Worm (Caenorhabditis elegans): ENCODE data around the gene C26H9A.4.
"Not testable (repeated sequence)": the region's sequence is repeated elsewhere in the genome, so short reads cannot be mapped to it uniquely, and the experiment has no call there.

C26H9A.4 gene

ce11 chrIV:12653094-12653493, at the start of gene C26H9A.4, which contains the start of gene wdfy-3:
Gene C26H9A.4 (plus strand): TSS chrIV:12653410.
Gene wdfy-3 (plus strand): TSS chrIV:12653401.
- no peak for TF ChIP-seq unc-62 (GFP tag; optimal IDR thresholded peaks at IDR 0.05)

- no peak for TF ChIP-seq unc-62 (GFP tag; optimal IDR thresholded peaks at IDR 0.05)
Measured at ce11 chrIV:12605401-12605800, 47.8 kb upstream of the C26H9A.4 start, which contains the start of gene Y55D9A.2. Gene Y55D9A.2 (minus strand): TSS chrIV:12605431.

- no peak for TF ChIP-seq unc-62 (GFP tag; optimal IDR thresholded peaks at IDR 0.05)
Measured at ce11 chrIV:12614624-12615023, 38.6 kb upstream of the C26H9A.4 start, which contains the start of gene efa-6. Gene efa-6 (minus strand): TSS chrIV:12614724.

- no peak for TF ChIP-seq unc-62 (GFP tag; optimal IDR thresholded peaks at IDR 0.05)
Measured at ce11 chrIV:12615122-12615745, 38.0 kb upstream of the C26H9A.4 start.

DNA sequence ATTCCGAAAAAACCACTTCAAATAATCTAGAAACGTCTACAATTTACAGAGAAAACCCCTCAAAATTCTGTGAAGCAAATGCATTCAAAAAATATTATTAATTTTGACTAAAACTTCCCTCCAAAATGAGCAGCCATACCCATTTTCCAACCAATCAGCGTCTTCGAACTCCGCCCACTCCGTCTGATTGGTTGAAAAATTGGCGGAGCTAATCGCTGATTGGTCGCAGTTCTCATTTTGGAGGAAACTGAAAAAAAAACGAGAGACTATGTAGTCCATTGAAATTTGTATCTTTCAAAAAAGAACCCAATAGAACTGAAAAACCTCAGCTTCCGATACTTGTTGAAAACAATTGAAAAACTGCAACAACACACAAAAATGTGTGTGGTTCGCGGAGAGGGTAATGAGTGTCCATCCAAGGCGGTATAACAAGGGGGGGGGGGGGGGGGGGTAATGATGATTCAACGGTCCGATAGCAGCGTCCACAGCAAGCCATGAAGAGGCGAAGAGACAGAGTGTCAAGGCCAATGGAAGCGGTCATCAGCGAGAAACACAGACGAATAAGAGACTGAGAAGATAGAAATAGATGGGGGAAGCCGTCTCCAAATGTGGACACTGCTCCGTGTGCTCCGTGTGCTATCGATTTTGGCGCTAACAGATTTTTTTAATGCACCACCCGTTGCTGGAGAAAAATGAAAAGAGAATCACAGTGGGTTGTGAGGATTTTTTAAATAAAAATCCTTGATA, 36.1 kb upstream of the C26H9A.4 start:
- no peak for TF ChIP-seq unc-62 (GFP tag; optimal IDR thresholded peaks at IDR 0.05)

DNA sequence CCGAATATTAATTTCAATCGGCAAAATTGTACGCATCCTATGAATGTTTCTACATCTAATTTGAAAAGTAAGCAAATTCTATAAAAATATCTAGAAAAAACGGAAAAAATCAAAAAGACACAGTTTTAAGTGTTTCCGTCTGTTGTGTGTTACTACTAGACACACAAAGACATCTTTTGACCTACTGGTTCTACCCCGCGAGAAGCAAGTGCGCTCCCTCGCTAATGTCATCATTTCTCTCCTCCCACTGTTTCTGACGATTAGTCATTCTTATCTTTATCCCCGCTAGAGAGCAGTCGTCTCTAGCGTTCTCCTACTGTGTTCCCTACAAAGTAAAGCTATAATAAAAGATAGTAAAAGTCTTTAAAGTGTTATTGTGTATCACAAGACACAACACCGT, 35.3 kb upstream of the C26H9A.4 start:
- no peak for TF ChIP-seq unc-62 (GFP tag; optimal IDR thresholded peaks at IDR 0.05)

ce11 chrIV:12618877-12619276, 34.3 kb upstream of the C26H9A.4 start:
- TF ChIP-seq unc-62 (GFP tag; optimal IDR thresholded peaks at IDR 0.05) = no peak

ce11 chrIV:12620921-12621320, 32.3 kb upstream of the C26H9A.4 start:
- TF ChIP-seq unc-62 (GFP tag; optimal IDR thresholded peaks at IDR 0.05) = no peak

DNA sequence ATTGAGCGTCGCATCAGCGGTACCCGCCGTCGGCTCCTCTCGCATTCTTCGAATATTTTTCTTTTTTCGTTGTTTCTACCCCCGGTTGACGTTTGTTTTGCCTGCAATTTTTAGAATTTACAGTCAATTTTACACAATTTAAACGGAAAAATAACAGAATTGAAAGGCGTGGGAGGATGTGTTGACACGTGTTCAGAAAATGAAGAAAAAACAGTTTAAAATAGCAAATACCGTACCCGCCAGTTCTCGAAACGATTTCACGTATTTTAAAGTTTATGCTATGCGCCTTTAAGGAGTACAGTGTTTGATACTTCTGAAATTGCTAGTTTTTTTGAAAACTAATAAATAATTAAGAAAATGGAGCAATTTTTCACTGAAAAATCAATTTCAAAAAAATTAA, 22.3 kb upstream of the C26H9A.4 start, which contains the start of gene ark-1:
Gene ark-1, minus strand, starts transcription at position 101 of the 400 bp plus-strand sequence.
- TF ChIP-seq unc-62 (GFP tag; optimal IDR thresholded peaks at IDR 0.05) = no peak

DNA sequence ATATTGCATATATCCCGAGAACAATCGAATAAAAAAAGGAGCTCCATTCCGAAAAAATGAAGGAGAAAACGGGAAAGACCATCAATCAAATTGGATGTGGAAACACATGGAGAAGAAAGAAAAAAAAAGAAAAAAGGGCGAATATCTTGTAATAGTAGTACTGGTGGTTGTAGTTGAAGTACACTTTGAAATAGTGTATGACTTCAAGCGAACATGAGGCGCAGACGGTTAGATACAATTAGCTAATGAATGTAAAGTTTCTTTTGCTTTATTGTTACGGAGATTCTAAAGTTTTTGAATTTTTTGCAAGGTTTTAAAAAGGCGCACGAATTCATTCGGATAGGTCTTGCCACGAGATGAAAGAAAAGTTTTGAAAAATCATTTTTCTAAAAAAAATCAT, 20.8 kb upstream of the C26H9A.4 start:
- no peak for TF ChIP-seq unc-62 (GFP tag; optimal IDR thresholded peaks at IDR 0.05)

DNA sequence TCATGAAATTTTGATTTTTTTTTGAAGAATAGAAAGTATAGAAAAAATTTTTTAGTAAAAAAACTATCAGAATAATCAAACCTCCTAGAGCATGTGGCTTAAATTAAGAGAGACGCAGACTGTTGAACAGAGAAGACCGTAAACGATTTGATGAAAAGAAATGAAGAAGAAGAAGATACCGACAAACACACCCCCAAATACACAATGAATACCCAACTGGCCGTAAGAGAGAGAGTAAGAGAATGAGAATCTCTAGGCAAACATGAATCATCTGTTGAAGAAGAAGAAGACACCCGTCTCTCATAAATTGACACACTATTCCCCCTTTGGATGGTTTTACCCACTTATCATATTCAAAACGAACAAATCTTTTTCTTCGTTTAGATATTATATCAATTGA, 19.4 kb upstream of the C26H9A.4 start:
- no peak for TF ChIP-seq unc-62 (GFP tag; optimal IDR thresholded peaks at IDR 0.05)

DNA sequence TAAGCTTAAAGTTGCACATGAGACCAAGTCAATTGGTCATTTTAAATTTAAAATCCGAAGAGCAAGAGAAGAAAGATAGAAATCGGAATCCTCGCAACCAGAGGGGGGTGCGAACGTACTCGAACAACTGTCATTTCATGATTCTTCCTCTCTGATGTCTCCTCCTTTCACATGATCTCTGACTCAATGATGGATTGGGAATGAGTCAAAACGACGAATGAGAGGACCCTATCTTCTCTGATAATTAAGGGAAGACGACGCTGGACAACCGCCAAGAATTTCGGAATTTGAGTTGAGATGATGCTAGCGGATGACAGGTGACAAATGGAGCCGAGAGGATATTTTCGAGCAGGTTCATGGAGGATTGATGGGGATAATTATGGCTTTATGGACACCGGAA, 15.9 kb upstream of the C26H9A.4 start:
- TF ChIP-seq unc-62 (GFP tag; optimal IDR thresholded peaks at IDR 0.05) = no peak

- TF ChIP-seq unc-62 (GFP tag; optimal IDR thresholded peaks at IDR 0.05) = not testable (repeated sequence)
Measured at ce11 chrIV:12639311-12639710, 13.9 kb upstream of the C26H9A.4 start, which contains the start of gene C26H9A.3. Gene C26H9A.3 (minus strand): TSS chrIV:12639411.

DNA sequence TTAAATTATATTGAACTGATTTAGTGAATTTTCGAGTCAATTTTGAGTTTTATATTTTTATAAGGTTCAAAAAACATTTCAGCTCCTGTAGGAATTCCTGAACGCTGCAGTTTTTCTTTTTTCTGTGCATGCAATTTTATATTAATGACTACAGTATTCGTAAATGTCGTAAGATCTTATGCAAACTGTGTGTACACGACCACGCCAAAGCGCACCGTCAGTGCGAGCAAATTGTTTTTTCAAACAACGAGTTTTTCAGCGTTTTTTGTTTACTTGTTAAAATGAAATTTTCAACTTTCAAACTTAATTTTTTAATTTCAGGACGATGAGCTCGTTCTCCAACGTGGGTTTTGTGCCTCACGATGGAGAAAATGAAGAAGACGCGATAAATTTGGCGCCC, 13.1 kb upstream of the C26H9A.4 start, which contains the start of gene vha-7:
Gene vha-7, plus strand, starts transcription at position 326 of the 400 bp plus-strand sequence.
- no peak for TF ChIP-seq unc-62 (GFP tag; optimal IDR thresholded peaks at IDR 0.05)

ce11 chrIV:12640875-12641860, 12.0 kb upstream of the C26H9A.4 start:
- TF ChIP-seq unc-62 (GFP tag; optimal IDR thresholded peaks at IDR 0.05) = no peak

ce11 chrIV:12650597-12650996, 2.6 kb upstream of the C26H9A.4 start:
- TF ChIP-seq unc-62 (GFP tag; optimal IDR thresholded peaks at IDR 0.05) = no peak
